Worm (Caenorhabditis elegans) whole organism, L1 larva: Measurements from ENCODE around the gene T27E7.1.

ENCODE experiments used
- C16A3.4 ChIP-seq: fragments of 150-350 bp; optimal IDR thresholded peaks from 2 replicates; lab custom pipeline; 2014; ENCODE audit warnings: missing biosample characterization, missing genetic modification characterization
- C34B4.2 ChIP-seq: sonication (generic microtip); optimal IDR thresholded peaks from 2 replicates; lab custom pipeline; 2017; ENCODE audit warnings: mild to moderate bottlenecking, missing genetic modification characterization, missing compliant biosample characterization
- aly-2 ChIP-seq: fragments of 150-350 bp; optimal IDR thresholded peaks from 2 replicates; lab custom pipeline; 2014; ENCODE audit warnings: missing biosample characterization, missing genetic modification characterization
- blmp-1 ChIP-seq: fragments of 150-350 bp; optimal IDR thresholded peaks from 2 replicates; lab custom pipeline; 2014; ENCODE audit warnings: missing biosample characterization, missing genetic modification characterization
- ceh-8 ChIP-seq: fragments of 200-800 bp; sonication (Bioruptor generic); optimal IDR thresholded peaks from 2 replicates; lab custom pipeline; 2018; ENCODE audit warnings: mild to moderate bottlenecking, missing genetic modification characterization, moderate library complexity, missing compliant biosample characterization
- ceh-82 ChIP-seq, 3 experiments: fragments of 150-350 bp in 1 of 3; sonication (generic microtip) in 2 of 3; optimal IDR thresholded peaks; 2 replicates each; lab custom pipeline; 2014 to 2017; ENCODE audit warnings: missing biosample characterization in 3 of 3, missing genetic modification characterization in 3 of 3
- ces-1 ChIP-seq: fragments of 150-350 bp; optimal IDR thresholded peaks from 2 replicates; lab custom pipeline; 2014; ENCODE audit warnings: missing biosample characterization, missing genetic modification reagents, missing genetic modification characterization
- dsc-1 ChIP-seq: sonication (generic microtip); optimal IDR thresholded peaks from 2 replicates; lab custom pipeline; 2016; ENCODE audit warnings: mild to moderate bottlenecking, missing genetic modification characterization, missing compliant biosample characterization
- efl-1 ChIP-seq, 4 experiments: fragments of 150-350 bp; optimal IDR thresholded peaks in 3 of 4; peaks in 1 of 4; 1 replicate in 1 of 4; 2 replicates in 3 of 4; lab custom pipeline; 2014; ENCODE audit warnings: missing biosample characterization in 2 of 4, missing genetic modification characterization in 2 of 4, missing genetic modification reagents in 2 of 4
- egl-27 ChIP-seq, 2 experiments: fragments of 150-350 bp in 1 of 2; sonication (generic microtip); optimal IDR thresholded peaks; 3 replicates each; lab custom pipeline; 2017 to 2018; ENCODE audit warnings: missing biosample characterization in 2 of 2, missing genetic modification characterization in 2 of 2, missing genetic modification reagents in 2 of 2
- elt-2 ChIP-seq: sonication (generic microtip); optimal IDR thresholded peaks from 2 replicates; lab custom pipeline; 2016; ENCODE audit warnings: missing genetic modification characterization, mild to moderate bottlenecking, inconsistent platforms, missing compliant biosample characterization, missing genetic modification reagents
- elt-3 ChIP-seq, 6 experiments: fragments of 150-350 bp in 1 of 6; sonication (generic microtip); optimal IDR thresholded peaks; 2 replicates each; lab custom pipeline; 2017 to 2018; ENCODE audit warnings: missing biosample characterization in 6 of 6, missing genetic modification characterization in 6 of 6, inconsistent platforms in 1 of 6
- ets-5 ChIP-seq: fragments of 200-800 bp; sonication (Bioruptor generic); IDR thresholded peaks from 2 replicates; pipeline ENCODE4 v1.3.6; 2022; ENCODE audit warnings: missing genetic modification characterization, missing compliant biosample characterization
- fkh-10 ChIP-seq: sonication (generic microtip); optimal IDR thresholded peaks from 2 replicates; lab custom pipeline; 2017; ENCODE audit warnings: missing biosample characterization, missing genetic modification reagents, missing genetic modification characterization
- fkh-4 ChIP-seq: sonication (generic microtip); optimal IDR thresholded peaks from 2 replicates; lab custom pipeline; 2016; ENCODE audit warnings: missing compliant biosample characterization, missing genetic modification characterization, borderline replicate concordance
- hlh-4 ChIP-seq: sonication (generic microtip); optimal IDR thresholded peaks from 2 replicates; lab custom pipeline; 2016; ENCODE audit warnings: mild to moderate bottlenecking, missing genetic modification characterization, missing compliant biosample characterization
- hpl-2 ChIP-seq: fragments of 150-350 bp; optimal IDR thresholded peaks from 2 replicates; lab custom pipeline; 2014; ENCODE audit warnings: missing biosample characterization, missing genetic modification reagents, missing genetic modification characterization
- isw-1 ChIP-seq: fragments of 200-800 bp; sonication (Bioruptor generic); IDR thresholded peaks from 2 replicates; pipeline ENCODE4 v1.3.6; 2022; ENCODE audit warnings: missing genetic modification characterization, missing compliant biosample characterization
- lin-15B ChIP-seq: fragments of 150-350 bp; sonication (generic microtip); optimal IDR thresholded peaks from 3 replicates; lab custom pipeline; 2014; ENCODE audit warnings: missing biosample characterization, missing genetic modification characterization
- lin-35 ChIP-seq, 2 experiments: fragments of 150-350 bp; optimal IDR thresholded peaks; 2 replicates each; lab custom pipeline; 2014; ENCODE audit warnings: missing biosample characterization in 2 of 2, missing genetic modification characterization in 2 of 2, missing genetic modification reagents in 2 of 2
- lir-3 ChIP-seq: sonication (generic microtip); optimal IDR thresholded peaks from 2 replicates; lab custom pipeline; 2016; ENCODE audit warnings: mild to moderate bottlenecking, missing genetic modification characterization, moderate library complexity, missing compliant biosample characterization; ENCODE audit not compliant: poor library complexity
- lsy-2 ChIP-seq, 2 experiments: fragments of 150-350 bp; optimal IDR thresholded peaks; 2 replicates each; lab custom pipeline; 2014; ENCODE audit warnings: missing biosample characterization in 2 of 2, missing genetic modification characterization in 2 of 2
- mdl-1 ChIP-seq, 2 experiments: fragments of 150-350 bp; optimal IDR thresholded peaks; 2 replicates each; lab custom pipeline; 2014 to 2017; ENCODE audit warnings: missing biosample characterization in 2 of 2, missing genetic modification characterization in 2 of 2, inconsistent platforms in 1 of 2
- mef-2 ChIP-seq: fragments of 150-350 bp; optimal IDR thresholded peaks from 2 replicates; lab custom pipeline; 2014; ENCODE audit warnings: missing biosample characterization, missing genetic modification characterization
- nhr-11 ChIP-seq: fragments of 150-350 bp; optimal IDR thresholded peaks from 2 replicates; lab custom pipeline; 2014; ENCODE audit warnings: missing biosample characterization, missing genetic modification characterization
- nhr-28 ChIP-seq: fragments of 150-350 bp; optimal IDR thresholded peaks from 2 replicates; lab custom pipeline; 2014; ENCODE audit warnings: missing biosample characterization, missing genetic modification characterization
- nhr-71 ChIP-seq: sonication (generic microtip); optimal IDR thresholded peaks from 2 replicates; lab custom pipeline; 2016; ENCODE audit warnings: mild to moderate bottlenecking, missing genetic modification characterization, moderate library complexity, missing compliant biosample characterization
- pag-3 ChIP-seq: sonication (generic microtip); optimal IDR thresholded peaks from 2 replicates; lab custom pipeline; 2017; ENCODE audit warnings: missing genetic modification characterization, mild to moderate bottlenecking, missing compliant biosample characterization, antibody characterized with exemption, borderline replicate concordance; ENCODE audit not compliant: insufficient read depth
- rnt-1 ChIP-seq: sonication (generic microtip); optimal IDR thresholded peaks from 2 replicates; lab custom pipeline; 2016; ENCODE audit warnings: mild to moderate bottlenecking, missing genetic modification characterization, moderate library complexity, missing compliant biosample characterization
- skn-1 ChIP-seq: fragments of 150-350 bp; optimal IDR thresholded peaks from 2 replicates; lab custom pipeline; 2014; ENCODE audit warnings: missing biosample characterization, missing genetic modification characterization
- sptf-1 ChIP-seq: fragments of 150-350 bp; optimal IDR thresholded peaks from 2 replicates; lab custom pipeline; 2014; ENCODE audit warnings: missing biosample characterization, missing genetic modification characterization
- swsn-7 ChIP-seq: sonication (generic microtip); optimal IDR thresholded peaks from 2 replicates; lab custom pipeline; 2016; ENCODE audit warnings: missing genetic modification characterization, missing compliant biosample characterization
- tbx-2 ChIP-seq: sonication (generic microtip); optimal IDR thresholded peaks from 2 replicates; lab custom pipeline; 2016; ENCODE audit warnings: missing genetic modification characterization, missing compliant biosample characterization
- unc-30 ChIP-seq: sonication (generic microtip); optimal IDR thresholded peaks from 2 replicates; lab custom pipeline; 2017; ENCODE audit warnings: missing biosample characterization, missing genetic modification characterization
- unc-86 ChIP-seq: sonication (generic microtip); optimal IDR thresholded peaks from 2 replicates; lab custom pipeline; 2016; ENCODE audit warnings: missing genetic modification characterization, missing compliant biosample characterization
- zip-4 ChIP-seq: fragments of 200-800 bp; sonication (Bioruptor generic); optimal IDR thresholded peaks from 2 replicates; lab custom pipeline; 2018; ENCODE audit warnings: mild to moderate bottlenecking, missing genetic modification characterization, moderate library complexity, missing compliant biosample characterization

T27E7.1 gene

ce11 chrIV:14483427-14483826, 36.1 kb upstream of the T27E7.1 start:
- TF ChIP-seq efl-1 (optimal IDR thresholded peaks at IDR 0.05; lab: Kevin White, UChicago) (no peak), efl-1 (GFP tag; optimal IDR thresholded peaks at IDR 0.05 in 1 of 2; lab: Kevin White, UChicago) (peak in 1 of 2 experiments; percentile 53), hpl-2 (GFP tag; lab: Kevin White, UChicago) (no peak), C34B4.2 (tag; lab: Kevin White, UChicago) (no peak), lsy-2 (tag; optimal IDR thresholded peaks at IDR 0.05; lab: Kevin White, UChicago) (no peak)

ce11 chrIV:14491135-14491534, 28.4 kb upstream of the T27E7.1 start:
- no peak for TF ChIP-seq lsy-2 (tag; optimal IDR thresholded peaks at IDR 0.05; lab: Kevin White, UChicago)
- no peak for TF ChIP-seq ces-1 (GFP tag; lab: Kevin White, UChicago)
- TF ChIP-seq elt-3 (tag; optimal IDR thresholded peaks at IDR 0.05; lab: Kevin White, UChicago), result no peak
- TF ChIP-seq egl-27 (tag; optimal IDR thresholded peaks at IDR 0.05; lab: Kevin White, UChicago), result no peak
- TF ChIP-seq nhr-11, result no peak
- TF ChIP-seq mef-2, result no peak
- no peak for TF ChIP-seq sptf-1 (tag; lab: Kevin White, UChicago)
- TF ChIP-seq C16A3.4 (tag; lab: Kevin White, UChicago), result no peak
- TF ChIP-seq hlh-4, result no peak
- TF ChIP-seq unc-30 (tag; lab: Kevin White, UChicago), result no peak

- no peak for TF ChIP-seq hlh-4
- TF ChIP-seq efl-1 (optimal IDR thresholded peaks at IDR 0.05; lab: Kevin White, UChicago), result no peak
- TF ChIP-seq efl-1 (GFP tag; optimal IDR thresholded peaks at IDR 0.05 in 1 of 2; lab: Kevin White, UChicago), result no peak
- TF ChIP-seq, all 84 proteins: peak for 0
Observed at ce11 chrIV:14495474-14495873, 24.1 kb upstream of the T27E7.1 start.

ce11 chrIV:14496494-14496893, 23.1 kb upstream of the T27E7.1 start:
- TF ChIP-seq blmp-1 (peak; percentile 7), unc-86 (tag; lab: Kevin White, UChicago) (no peak)

- TF ChIP-seq skn-1 (tag; lab: Kevin White, UChicago) (no peak), nhr-28 (tag; lab: Kevin White, UChicago) (no peak), aly-2 (tag; lab: Kevin White, UChicago) (no peak), isw-1 (GFP tag; lab: Robert Waterston, UW) (no peak), zip-4 (no peak), nhr-11 (no peak), lsy-2 (tag; optimal IDR thresholded peaks at IDR 0.05; lab: Kevin White, UChicago) (no peak), lin-35 (GFP tag; optimal IDR thresholded peaks at IDR 0.05; lab: Kevin White, UChicago) (no peak)
Observed at ce11 chrIV:14505066-14505465, 14.5 kb upstream of the T27E7.1 start, which contains the start of gene tag-273. Gene tag-273 (minus strand): TSS chrIV:14505166.

- TF ChIP-seq skn-1 (tag; lab: Kevin White, UChicago) (peak; percentile 3), ets-5 (GFP tag; lab: Robert Waterston, UW) (no peak), pag-3 (tag; lab: Kevin White, UChicago) (peak; percentile 26)
Observed at ce11 chrIV:14506042-14506441, 13.5 kb upstream of the T27E7.1 start.

ce11 chrIV:14506995-14507394, 12.6 kb upstream of the T27E7.1 start:
- TF ChIP-seq tbx-2 (tag; lab: Kevin White, UChicago) (no peak), ceh-8 (GFP tag; lab: Kevin White, UChicago) (no peak), unc-30 (tag; lab: Kevin White, UChicago) (no peak), fkh-10 (GFP tag; lab: Kevin White, UChicago) (no peak), swsn-7 (tag; lab: Kevin White, UChicago) (no peak), nhr-71 (tag; lab: Kevin White, UChicago) (no peak), ceh-82 (tag; optimal IDR thresholded peaks at IDR 0.05; lab: Kevin White, UChicago) (no peak), lir-3 (no peak), unc-86 (tag; lab: Kevin White, UChicago) (no peak), blmp-1 (no peak), mdl-1 (tag; optimal IDR thresholded peaks at IDR 0.05; lab: Kevin White, UChicago) (no peak), lin-35 (GFP tag; optimal IDR thresholded peaks at IDR 0.05; lab: Kevin White, UChicago) (no peak), sptf-1 (tag; lab: Kevin White, UChicago) (no peak), lsy-2 (tag; optimal IDR thresholded peaks at IDR 0.05; lab: Kevin White, UChicago) (peak in 1 of 2 experiments; percentile 8), fkh-4 (tag; lab: Kevin White, UChicago) (no peak), rnt-1 (peak; percentile 59), efl-1 (optimal IDR thresholded peaks at IDR 0.05; lab: Kevin White, UChicago) (no peak), efl-1 (GFP tag; optimal IDR thresholded peaks at IDR 0.05 in 1 of 2; lab: Kevin White, UChicago) (peak in 1 of 2 experiments; percentile 75), elt-2 (tag; lab: Kevin White, UChicago) (no peak), dsc-1 (tag; lab: Kevin White, UChicago) (peak; percentile 31), lin-15B (tag; lab: Kevin White, UChicago) (no peak)
